Worm (Caenorhabditis elegans) whole organism, L4/young adult: ENCODE measurements around the gene hpo-25.

Experiments used
- W03F9.2 ChIP-seq: fragments of 150-350 bp; optimal IDR thresholded peaks from 2 replicates; lab custom pipeline; 2014; ENCODE audit warnings: missing biosample characterization, missing genetic modification characterization
- him-1 ChIP-seq: sonication (generic microtip); optimal IDR thresholded peaks from 2 replicates; lab custom pipeline; 2016; ENCODE audit warnings: missing genotype, missing genetic modification reagents, missing genetic modification characterization, missing compliant biosample characterization

- TF ChIP-seq him-1 (tag; lab: Kevin White, UChicago) = no peak
- no peak for TF ChIP-seq W03F9.2
Measured at ce11 chrII:2393821-2394220, 24.8 kb downstream of the hpo-25 start, which contains the start of gene F16G10.11.
